Worm (Caenorhabditis elegans) whole organism, L1 larva: ENCODE results near the gene syx-18.
A peak's percentile ranks its signal among the peaks of the same experiment; 100 is the strongest.

Experiments used
- F16B12.6 ChIP-seq: fragments of 150-350 bp; optimal IDR thresholded peaks from 2 replicates; lab custom pipeline; 2014; ENCODE audit warnings: missing biosample characterization, missing genetic modification characterization
- dsc-1 ChIP-seq: sonication (generic microtip); optimal IDR thresholded peaks from 2 replicates; lab custom pipeline; 2016; ENCODE audit warnings: mild to moderate bottlenecking, missing genetic modification characterization, missing compliant biosample characterization
- efl-1 ChIP-seq, 4 experiments: fragments of 150-350 bp; optimal IDR thresholded peaks in 3 of 4; peaks in 1 of 4; 1 replicate in 1 of 4; 2 replicates in 3 of 4; lab custom pipeline; 2014; ENCODE audit warnings: missing biosample characterization in 2 of 4, missing genetic modification characterization in 2 of 4, missing genetic modification reagents in 2 of 4
- elt-3 ChIP-seq, 6 experiments: fragments of 150-350 bp in 1 of 6; sonication (generic microtip); optimal IDR thresholded peaks; 2 replicates each; lab custom pipeline; 2017 to 2018; ENCODE audit warnings: missing biosample characterization in 6 of 6, missing genetic modification characterization in 6 of 6, inconsistent platforms in 1 of 6
- lsy-2 ChIP-seq, 2 experiments: fragments of 150-350 bp; optimal IDR thresholded peaks; 2 replicates each; lab custom pipeline; 2014; ENCODE audit warnings: missing biosample characterization in 2 of 2, missing genetic modification characterization in 2 of 2
- mdl-1 ChIP-seq, 2 experiments: fragments of 150-350 bp; optimal IDR thresholded peaks; 2 replicates each; lab custom pipeline; 2014 to 2017; ENCODE audit warnings: missing biosample characterization in 2 of 2, missing genetic modification characterization in 2 of 2, inconsistent platforms in 1 of 2
- nhr-28 ChIP-seq: fragments of 150-350 bp; optimal IDR thresholded peaks from 2 replicates; lab custom pipeline; 2014; ENCODE audit warnings: missing biosample characterization, missing genetic modification characterization
- nhr-71 ChIP-seq: sonication (generic microtip); optimal IDR thresholded peaks from 2 replicates; lab custom pipeline; 2016; ENCODE audit warnings: mild to moderate bottlenecking, missing genetic modification characterization, moderate library complexity, missing compliant biosample characterization
- skn-1 ChIP-seq: fragments of 150-350 bp; optimal IDR thresholded peaks from 2 replicates; lab custom pipeline; 2014; ENCODE audit warnings: missing biosample characterization, missing genetic modification characterization
- snu-23 ChIP-seq: sonication (generic microtip); optimal IDR thresholded peaks from 2 replicates; lab custom pipeline; 2016; ENCODE audit warnings: missing genetic modification characterization, missing compliant biosample characterization
- unc-130 ChIP-seq: fragments of 150-350 bp; optimal IDR thresholded peaks from 2 replicates; lab custom pipeline; 2017; ENCODE audit warnings: missing biosample characterization, missing genetic modification characterization, inconsistent platforms
- ztf-11 ChIP-seq, 2 experiments: sonication (generic microtip); optimal IDR thresholded peaks; 2 replicates each; lab custom pipeline; 2016 to 2017; ENCODE audit warnings: missing genetic modification characterization in 2 of 2, missing biosample characterization in 1 of 2, missing compliant biosample characterization in 1 of 2

syx-18 gene

ce11 chrV:6611058-6611457 lies 44.2 kb downstream of the syx-18 start, which contains the start of gene gon-14:
Gene gon-14 (minus strand): TSS chrV:6611158.
- TF ChIP-seq nhr-28 (tag; lab: Kevin White, UChicago) (no peak), unc-130 (tag; lab: Kevin White, UChicago) (no peak), snu-23 (GFP tag; lab: Kevin White, UChicago) (no peak), F16B12.6 (tag; lab: Kevin White, UChicago) (no peak), mdl-1 (tag; optimal IDR thresholded peaks at IDR 0.05; lab: Kevin White, UChicago) (no peak)
- TF ChIP-seq, all 84 proteins: peak for 0

DNA sequence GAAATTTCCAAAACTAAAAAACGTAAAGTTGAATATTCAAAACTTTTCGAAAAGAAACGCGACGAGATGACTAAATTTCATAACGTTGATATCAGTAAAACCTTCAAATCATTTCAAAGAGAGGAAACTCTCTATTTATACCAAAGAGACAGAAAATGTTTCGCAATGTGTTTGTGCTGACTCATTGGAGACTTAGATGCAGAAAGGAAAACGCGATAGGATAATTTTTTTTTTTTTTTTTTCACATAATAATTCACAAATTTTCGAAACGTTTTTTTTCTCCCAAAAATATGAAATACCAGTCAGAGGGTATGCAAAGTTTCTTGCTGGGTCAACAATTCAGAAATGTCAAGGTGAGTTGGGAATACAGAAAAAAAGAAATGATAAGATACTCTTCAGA lies 49.1 kb downstream of the syx-18 start:
- TF ChIP-seq ztf-11 (tag; optimal IDR thresholded peaks at IDR 0.05; lab: Kevin White, UChicago) (no peak), lsy-2 (tag; optimal IDR thresholded peaks at IDR 0.05; lab: Kevin White, UChicago) (peak in 1 of 2 experiments; percentile 8), elt-3 (tag; optimal IDR thresholded peaks at IDR 0.05; lab: Kevin White, UChicago) (peak in 2 of 6 experiments; percentile 6 to 22), nhr-71 (tag; lab: Kevin White, UChicago) (no peak), skn-1 (tag; lab: Kevin White, UChicago) (peak; percentile 32), efl-1 (optimal IDR thresholded peaks at IDR 0.05; lab: Kevin White, UChicago) (no peak), efl-1 (GFP tag; optimal IDR thresholded peaks at IDR 0.05 in 1 of 2; lab: Kevin White, UChicago) (peak in 1 of 2 experiments; percentile 88)

DNA sequence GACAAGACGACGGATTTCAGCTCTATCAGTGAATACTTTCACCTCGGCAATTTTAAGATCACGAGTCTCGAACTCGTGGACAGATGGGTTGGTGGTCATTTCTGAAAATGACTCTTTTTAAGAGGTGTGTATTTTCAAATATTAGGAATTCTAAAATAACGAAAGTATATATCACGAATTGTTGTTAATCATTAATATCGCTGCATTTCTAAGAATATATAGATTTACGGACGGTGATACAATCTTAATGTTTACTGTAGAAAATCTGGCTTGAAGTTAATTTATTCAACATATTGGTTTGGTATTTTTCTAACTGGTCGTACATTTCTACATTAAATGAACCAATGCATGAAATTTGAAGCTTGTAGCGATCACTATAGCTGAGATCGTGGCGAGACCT lies 50.0 kb downstream of the syx-18 start, which contains the start of gene ZK1055.7:
Gene ZK1055.7, minus strand, starts transcription at position 101 of the 400 bp plus-strand sequence.
- TF ChIP-seq dsc-1 (tag; lab: Kevin White, UChicago) (no peak), efl-1 (optimal IDR thresholded peaks at IDR 0.05; lab: Kevin White, UChicago) (no peak), efl-1 (GFP tag; optimal IDR thresholded peaks at IDR 0.05 in 1 of 2; lab: Kevin White, UChicago) (peak in 1 of 2 experiments; percentile 50)
- TF ChIP-seq, all 84 proteins: peak for 1
